Fruit fly (Drosophila melanogaster) whole organism, adult: ENCODE results near the gene pxb.

ENCODE experiments used
- CG11617 ChIP-seq: fragments of 200-800 bp; sonication (Bioruptor generic); optimal IDR thresholded peaks from 2 replicates; lab custom pipeline; 2017; ENCODE audit warnings: mild to moderate bottlenecking, missing biosample characterization, missing genetic modification reagents, missing genetic modification characterization
- CG12768 ChIP-seq: fragments of 200-800 bp; sonication (Bioruptor generic); optimal IDR thresholded peaks from 2 replicates; lab custom pipeline; 2017; ENCODE audit warnings: missing biosample characterization, missing genetic modification characterization, mild to moderate bottlenecking, moderate library complexity, missing genetic modification reagents
- CG14711 ChIP-seq: fragments of 200-800 bp; sonication (Bioruptor generic); optimal IDR thresholded peaks from 2 replicates; lab custom pipeline; 2018; ENCODE audit warnings: missing biosample characterization, mild to moderate bottlenecking, missing genetic modification characterization, moderate library complexity
- CG1620 ChIP-seq: fragments of 200-800 bp; sonication (Bioruptor generic); optimal IDR thresholded peaks from 2 replicates; lab custom pipeline; 2016; ENCODE audit warnings: missing biosample characterization, missing genetic modification characterization
- CG33017 ChIP-seq: fragments of 200-800 bp; sonication (Bioruptor generic); optimal IDR thresholded peaks from 2 replicates; lab custom pipeline; 2018; ENCODE audit warnings: missing biosample characterization, mild to moderate bottlenecking, missing genetic modification characterization, moderate library complexity
- CG5204 ChIP-seq: fragments of 200-800 bp; sonication (Bioruptor generic); optimal IDR thresholded peaks from 2 replicates; lab custom pipeline; 2016; ENCODE audit warnings: missing biosample characterization, missing genetic modification characterization
- CG7045 ChIP-seq: fragments of 200-800 bp; sonication (Bioruptor generic); optimal IDR thresholded peaks from 2 replicates; lab custom pipeline; 2017; ENCODE audit warnings: missing biosample characterization, mild to moderate bottlenecking, missing genetic modification characterization
- CG7101 ChIP-seq: fragments of 200-800 bp; sonication (Bioruptor generic); optimal IDR thresholded peaks from 2 replicates; lab custom pipeline; 2018; ENCODE audit warnings: missing biosample characterization, mild to moderate bottlenecking, missing genetic modification characterization, moderate library complexity
- Clk ChIP-seq: fragments of 200-800 bp; sonication (Bioruptor generic); optimal IDR thresholded peaks from 2 replicates; lab custom pipeline; 2017; ENCODE audit warnings: missing biosample characterization, missing genetic modification characterization
- Crg-1 ChIP-seq: fragments of 200-800 bp; sonication (Bioruptor generic); optimal IDR thresholded peaks from 2 replicates; lab custom pipeline; 2016; ENCODE audit warnings: missing biosample characterization, missing genetic modification characterization
- Hr96 ChIP-seq: fragments of 200-800 bp; sonication (Bioruptor generic); optimal IDR thresholded peaks from 2 replicates; lab custom pipeline; 2016; ENCODE audit warnings: missing biosample characterization, missing genetic modification characterization
- Mnt ChIP-seq: fragments of 200-800 bp; sonication (Bioruptor generic); optimal IDR thresholded peaks from 2 replicates; lab custom pipeline; 2016; ENCODE audit warnings: missing biosample characterization, mild to moderate bottlenecking, missing genetic modification characterization
- bab1 ChIP-seq: fragments of 200-800 bp; sonication (Bioruptor generic); optimal IDR thresholded peaks from 3 replicates; lab custom pipeline; 2019; ENCODE audit warnings: missing biosample characterization, mild to moderate bottlenecking, missing genetic modification characterization, moderate library complexity
- cic ChIP-seq: fragments of 200-800 bp; sonication (Bioruptor generic); optimal IDR thresholded peaks from 2 replicates; lab custom pipeline; 2017; ENCODE audit warnings: missing biosample characterization, mild to moderate bottlenecking, missing genetic modification characterization, moderate library complexity
- cnc ChIP-seq, 2 experiments: fragments of >200 bp; optimal IDR thresholded peaks; 2 replicates each; lab custom pipeline; 2017
- kay ChIP-seq: fragments of 200-800 bp; sonication (Bioruptor generic); peaks from one replicate; lab custom pipeline; 2016; ENCODE audit warnings: missing biosample characterization, missing genetic modification characterization, borderline replicate concordance
- ovo ChIP-seq: fragments of 200-800 bp; sonication (Bioruptor generic); optimal IDR thresholded peaks from 2 replicates; lab custom pipeline; 2016; ENCODE audit warnings: missing biosample characterization, missing genetic modification characterization
- pad ChIP-seq: fragments of 200-800 bp; sonication (Bioruptor generic); optimal IDR thresholded peaks from 3 replicates; lab custom pipeline; 2017; ENCODE audit warnings: missing biosample characterization, missing genetic modification characterization, mild to moderate bottlenecking, moderate library complexity, missing genetic modification reagents
- tj ChIP-seq: fragments of 200-800 bp; sonication (Bioruptor generic); optimal IDR thresholded peaks from 3 replicates; lab custom pipeline; 2017; ENCODE audit warnings: missing biosample characterization, mild to moderate bottlenecking, missing genetic modification characterization, moderate library complexity
- toe ChIP-seq: fragments of 200-800 bp; sonication (Bioruptor generic); optimal IDR thresholded peaks from 2 replicates; lab custom pipeline; 2016; ENCODE audit warnings: missing biosample characterization, missing genetic modification characterization

pxb gene

DNA sequence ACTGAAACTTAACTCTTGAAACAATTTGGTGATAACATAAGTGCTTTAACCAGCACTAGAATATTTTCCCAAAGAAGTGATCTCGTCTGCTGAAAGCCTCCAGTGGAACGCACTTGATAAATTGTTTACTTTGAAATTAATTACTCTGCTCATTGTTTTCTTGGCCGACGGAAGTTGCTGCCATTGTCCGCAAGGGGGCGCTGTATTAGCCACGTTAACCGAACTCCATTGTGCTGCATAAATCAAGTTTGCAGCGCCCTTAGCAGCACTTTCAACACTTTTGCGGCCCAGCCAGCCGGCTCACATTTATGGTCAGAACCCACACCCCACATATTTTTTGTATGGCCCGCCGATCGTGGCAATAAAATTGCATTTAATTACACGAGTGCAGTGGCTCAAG, 33.5 kb upstream of the pxb start:
- TF ChIP-seq CG14711 (tag; lab: Kevin White, UChicago) (no peak), CG1620 (GFP tag; lab: Kevin White, UChicago) (no peak), pad (GFP tag; lab: Kevin White, UChicago) (no peak), Hr96 (GFP tag; lab: Kevin White, UChicago) (no peak), CG12768 (GFP tag; lab: Kevin White, UChicago) (no peak), toe (GFP tag; lab: Kevin White, UChicago) (no peak), CG7101 (tag; lab: Kevin White, UChicago) (no peak), CG33017 (tag; lab: Kevin White, UChicago) (no peak), kay (GFP tag; lab: Kevin White, UChicago) (no peak), Mnt (GFP tag; lab: Kevin White, UChicago) (no peak), Clk (GFP tag; lab: Kevin White, UChicago) (no peak), cnc (optimal IDR thresholded peaks at IDR 0.05; lab: Kevin White, UChicago) (no peak), CG11617 (GFP tag; lab: Kevin White, UChicago) (no peak), tj (GFP tag; lab: Kevin White, UChicago) (no peak), cic (GFP tag; lab: Kevin White, UChicago) (no peak), CG5204 (GFP tag; lab: Kevin White, UChicago) (no peak), CG7045 (no peak), Crg-1 (GFP tag; lab: Kevin White, UChicago) (no peak), ovo (no peak)

DNA sequence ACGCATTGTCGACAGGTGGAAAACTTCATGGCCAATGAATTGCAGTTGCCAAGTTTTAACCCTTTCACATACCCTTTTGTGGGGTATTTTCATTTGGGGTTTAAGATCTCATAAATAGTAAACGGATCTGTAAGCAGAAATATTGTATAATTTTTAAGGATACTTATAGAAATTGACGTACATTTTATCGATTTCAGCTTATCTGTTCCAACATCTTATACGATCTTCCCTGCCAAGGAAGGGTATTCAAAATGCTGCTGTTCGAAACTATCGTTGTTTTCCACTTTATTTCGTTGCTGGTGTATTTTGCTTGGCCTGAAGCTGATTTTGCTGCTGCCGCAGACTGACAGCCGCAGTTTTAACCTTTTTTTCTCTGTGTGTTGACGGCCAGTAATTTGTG, 31.8 kb upstream of the pxb start:
- TF ChIP-seq bab1 (GFP tag; lab: Kevin White, UChicago) (no peak), CG11617 (GFP tag; lab: Kevin White, UChicago) (no peak), CG7101 (tag; lab: Kevin White, UChicago) (no peak), Crg-1 (GFP tag; lab: Kevin White, UChicago) (no peak), CG12768 (GFP tag; lab: Kevin White, UChicago) (no peak), tj (GFP tag; lab: Kevin White, UChicago) (no peak), CG1620 (GFP tag; lab: Kevin White, UChicago) (no peak), Mnt (GFP tag; lab: Kevin White, UChicago) (no peak), cnc (optimal IDR thresholded peaks at IDR 0.05; lab: Kevin White, UChicago) (no peak), Clk (GFP tag; lab: Kevin White, UChicago) (no peak), CG14711 (tag; lab: Kevin White, UChicago) (no peak), cic (GFP tag; lab: Kevin White, UChicago) (no peak), toe (GFP tag; lab: Kevin White, UChicago) (no peak), kay (GFP tag; lab: Kevin White, UChicago) (no peak), pad (GFP tag; lab: Kevin White, UChicago) (no peak), CG33017 (tag; lab: Kevin White, UChicago) (no peak)

DNA sequence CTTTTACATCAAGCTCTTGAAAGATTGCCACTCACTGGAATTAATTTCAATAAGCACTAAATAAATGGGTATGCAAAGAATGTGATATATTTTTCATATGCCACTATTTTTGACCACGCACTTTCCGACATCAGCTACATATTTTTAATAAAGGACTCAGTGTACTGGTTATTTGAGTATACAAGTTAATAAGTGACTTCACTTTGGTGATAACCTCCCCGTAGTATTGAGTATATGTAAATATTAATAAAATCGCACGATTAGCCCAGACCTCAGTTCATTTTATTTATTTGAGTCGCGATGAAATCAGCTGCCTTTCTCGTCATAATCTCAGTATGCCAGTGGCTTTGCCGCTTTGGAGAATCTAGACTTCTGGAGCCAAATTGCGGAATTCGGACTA, 30.8 kb upstream of the pxb start, which contains the start of gene CG43335:
TSS of gene CG43335 (plus strand) at position 301 of the 400 bp plus-strand sequence.
- TF ChIP-seq CG12768 (GFP tag; lab: Kevin White, UChicago) (no peak), CG33017 (tag; lab: Kevin White, UChicago) (no peak), Clk (GFP tag; lab: Kevin White, UChicago) (no peak), ovo (no peak), CG14711 (tag; lab: Kevin White, UChicago) (no peak), toe (GFP tag; lab: Kevin White, UChicago) (no peak), pad (GFP tag; lab: Kevin White, UChicago) (no peak), CG1620 (GFP tag; lab: Kevin White, UChicago) (no peak), CG11617 (GFP tag; lab: Kevin White, UChicago) (no peak), Hr96 (GFP tag; lab: Kevin White, UChicago) (no peak), tj (GFP tag; lab: Kevin White, UChicago) (no peak), CG7101 (tag; lab: Kevin White, UChicago) (no peak), cnc (optimal IDR thresholded peaks at IDR 0.05; lab: Kevin White, UChicago) (no peak), kay (GFP tag; lab: Kevin White, UChicago) (no peak), CG7045 (no peak)

DNA sequence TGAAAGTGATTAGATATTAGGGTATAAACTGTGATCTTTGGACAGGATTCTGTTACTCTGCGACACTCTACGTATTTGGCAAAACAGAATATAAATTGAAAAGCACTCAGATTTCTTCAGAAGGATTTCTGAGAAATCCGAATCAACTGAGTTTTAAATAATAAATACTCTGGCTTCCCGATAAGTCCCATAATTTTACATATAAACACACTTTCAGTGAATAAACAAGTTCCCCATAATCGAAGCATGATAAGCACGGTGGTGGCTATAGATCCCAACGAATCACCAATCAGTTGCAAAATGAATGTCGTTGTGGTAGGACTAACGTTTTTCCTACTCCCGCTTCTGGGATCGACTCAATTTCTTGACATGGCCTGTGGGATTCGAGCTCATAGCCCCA, 29.1 kb upstream of the pxb start, which contains the start of gene CG43336:
TSS of gene CG43336 (plus strand) at position 301 of the 400 bp plus-strand sequence.
- TF ChIP-seq CG11617 (GFP tag; lab: Kevin White, UChicago) (no peak), CG5204 (GFP tag; lab: Kevin White, UChicago) (no peak), CG1620 (GFP tag; lab: Kevin White, UChicago) (no peak), Mnt (GFP tag; lab: Kevin White, UChicago) (no peak), pad (GFP tag; lab: Kevin White, UChicago) (no peak), Clk (GFP tag; lab: Kevin White, UChicago) (no peak), cic (GFP tag; lab: Kevin White, UChicago) (no peak), CG7101 (tag; lab: Kevin White, UChicago) (no peak)

DNA sequence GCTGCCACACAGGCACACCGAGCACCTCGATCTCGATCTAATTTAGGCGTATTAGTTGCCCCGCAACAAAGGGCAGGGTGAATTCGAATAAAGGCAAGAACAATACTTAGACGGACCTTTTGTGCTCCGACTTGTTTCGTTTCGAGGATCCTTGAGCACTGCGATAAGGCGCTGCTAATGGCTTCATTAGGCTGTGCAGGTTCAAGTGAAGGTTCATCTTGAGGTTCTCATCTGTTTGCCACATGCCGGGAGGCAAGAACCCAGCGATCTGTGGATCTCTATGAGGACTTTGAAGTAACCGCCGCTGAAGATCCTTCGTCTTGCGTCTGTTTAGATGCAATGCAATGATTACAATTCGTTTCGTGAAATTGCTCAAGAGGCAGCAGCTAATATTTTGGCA, 26.0 kb upstream of the pxb start:
- TF ChIP-seq CG7101 (tag; lab: Kevin White, UChicago): no peak
- no peak for TF ChIP-seq toe (GFP tag; lab: Kevin White, UChicago)
- no peak for TF ChIP-seq cic (GFP tag; lab: Kevin White, UChicago)
- no peak for TF ChIP-seq CG33017 (tag; lab: Kevin White, UChicago)
- TF ChIP-seq Clk (GFP tag; lab: Kevin White, UChicago): no peak
- TF ChIP-seq bab1 (GFP tag; lab: Kevin White, UChicago): no peak
- no peak for TF ChIP-seq CG11617 (GFP tag; lab: Kevin White, UChicago)
- no peak for TF ChIP-seq ovo
- TF ChIP-seq Mnt (GFP tag; lab: Kevin White, UChicago): no peak
- TF ChIP-seq Crg-1 (GFP tag; lab: Kevin White, UChicago): no peak
- TF ChIP-seq Hr96 (GFP tag; lab: Kevin White, UChicago): no peak
- no peak for TF ChIP-seq CG12768 (GFP tag; lab: Kevin White, UChicago)
- TF ChIP-seq pad (GFP tag; lab: Kevin White, UChicago): no peak
